2 worm cellular contexts compared by ENCODE assay signal in the genomic region with DNA sequence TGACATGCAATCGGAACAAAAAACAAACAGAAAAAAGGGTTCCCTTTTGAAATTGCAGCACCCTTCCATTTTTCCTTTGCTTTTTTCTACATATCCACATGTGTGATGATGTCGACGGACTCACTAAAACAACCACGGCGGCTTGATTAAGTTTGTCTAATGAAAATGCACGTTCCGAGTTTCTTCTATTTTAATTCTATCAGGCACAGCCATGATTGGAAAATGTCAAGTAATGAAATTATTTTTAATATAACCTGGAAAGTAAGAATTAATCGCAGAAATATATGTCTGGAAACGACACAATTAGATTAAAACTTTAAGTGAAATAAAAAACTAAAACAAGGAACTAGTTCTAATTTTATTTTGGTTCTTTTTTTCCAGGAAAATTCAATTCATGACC.
A peak's percentile ranks its signal among the peaks of the same experiment; 100 is the strongest.
TF ChIP-seq lines count a peak whose summit lies in the region.

No protein-coding gene starts in this region.

TF ChIP-seq in whole organism, L1 larva, 84 proteins besides CTCF, POLR2A, EP300 and RAD21:
- TF ChIP-seq mab-9 (GFP tag; IDR thresholded peaks at IDR 0.05; lab: Robert Waterston, UW) (no peak), lin-14 (GFP tag; optimal IDR thresholded peaks at IDR 0.05; lab: Kevin White, UChicago) (peak; percentile 5), nhr-85 (tag; lab: Kevin White, UChicago) (no peak), grh-1 (GFP tag; IDR thresholded peaks at IDR 0.05; lab: Robert Waterston, UW) (no peak), efl-1 (optimal IDR thresholded peaks at IDR 0.05; lab: Kevin White, UChicago) (no peak), efl-1 (GFP tag; optimal IDR thresholded peaks at IDR 0.05 in 1 of 2; lab: Kevin White, UChicago) (peak in 1 of 2 experiments; percentile 54), nhr-47 (tag; optimal IDR thresholded peaks at IDR 0.05; lab: Kevin White, UChicago) (peak; percentile 36)

TF ChIP-seq in whole organism, mixed stage, embryonic, 35 proteins besides CTCF, POLR2A, EP300 and RAD21:
- no peak for TF ChIP-seq lsy-2 (tag; optimal IDR thresholded peaks at IDR 0.05; lab: Kevin White, UChicago)
- peak; percentile 50 for TF ChIP-seq ces-1 (GFP tag; optimal IDR thresholded peaks at IDR 0.05; lab: Kevin White, UChicago)

Comparison
In these comparisons a context has a peak if more than half of its experiments do, and no peak if none do; other contexts are left out.
1. Of the 14 proteins assayed by ChIP-seq in both whole organism, L1 larva and whole organism, mixed stage, embryonic: peak only in whole organism, L1 larva: none; only in whole organism, mixed stage, embryonic: ces-1; in both: none; in neither: 13.